Fruit fly (Drosophila melanogaster): Measurements from ENCODE around the gene CG15525.

The CG15525 gene

dm6 chr3R:30021559-30022451 is 24.3 kb upstream of the CG15525 start, which contains the start of gene Mgat2:
TSS of gene Mgat2 (minus strand) at chr3R:30022221.
- no peak; the same call in 1 of the 2 replicates for TF ChIP-seq CG32121 (GFP tag; IDR thresholded peaks at IDR 0.05)
- TF ChIP-seq CG13204 (GFP tag; optimal IDR thresholded peaks at IDR 0.05) = peak; percentile 98
- TF ChIP-seq CG17806 (tag; optimal IDR thresholded peaks at IDR 0.05) = peak; percentile 2
- peak; percentile 65; the same call in 1 of the 2 replicates for TF ChIP-seq Ets98B (GFP tag; IDR thresholded peaks at IDR 0.05)
- peak; percentile 47 for TF ChIP-seq CG12605 (GFP tag; IDR thresholded peaks at IDR 0.05)
- no peak for TF ChIP-seq CG15710 (tag; optimal IDR thresholded peaks at IDR 0.05)
- TF ChIP-seq gl (tag; optimal IDR thresholded peaks at IDR 0.05) = no peak
- peak; percentile 17 for TF ChIP-seq Snoo (tag; optimal IDR thresholded peaks at IDR 0.05)
- TF ChIP-seq Pif1B (GFP tag; optimal IDR thresholded peaks at IDR 0.05) = no peak
- TF ChIP-seq CG4496 (GFP tag; IDR thresholded peaks at IDR 0.05) = peak; percentile 61; the same call in 2 of the 3 replicates
- TF ChIP-seq CG8159 (tag; optimal IDR thresholded peaks at IDR 0.05) = no peak

- no peak for TF ChIP-seq CG10348 (GFP tag; IDR thresholded peaks at IDR 0.05)
- no peak for TF ChIP-seq EcR (GFP tag; optimal IDR thresholded peaks at IDR 0.05)
- TF ChIP-seq rn (GFP tag; IDR thresholded peaks at IDR 0.05) = 0 out of 2 replicates have a peak, but pooled peaks have one; percentile 21
- TF ChIP-seq D1 (tag; optimal IDR thresholded peaks at IDR 0.05) = no peak
- TF ChIP-seq Pif1B (GFP tag; optimal IDR thresholded peaks at IDR 0.05) = no peak
- peak; percentile 9 for TF ChIP-seq CG15710 (tag; optimal IDR thresholded peaks at IDR 0.05)
- no peak for TF ChIP-seq CG12605 (GFP tag; IDR thresholded peaks at IDR 0.05)
- TF ChIP-seq CG17806 (tag; optimal IDR thresholded peaks at IDR 0.05) = peak; percentile 8
- peak; percentile 20 for TF ChIP-seq CG9948 (tag; optimal IDR thresholded peaks at IDR 0.05)
- TF ChIP-seq CG14655 (GFP tag; optimal IDR thresholded peaks at IDR 0.05) = no peak
- no peak for TF ChIP-seq Pif1A (GFP tag; optimal IDR thresholded peaks at IDR 0.05)
- peak; percentile 37; the same call in 1 of the 3 replicates for TF ChIP-seq fd96Ca (GFP tag; IDR thresholded peaks at IDR 0.05)
- TF ChIP-seq CG8301 (tag; optimal IDR thresholded peaks at IDR 0.05) = peak; percentile 44
- TF ChIP-seq CG34367 (tag; optimal IDR thresholded peaks at IDR 0.05) = no peak
- TF ChIP-seq gl (tag; optimal IDR thresholded peaks at IDR 0.05) = no peak
- peak; percentile 57 for TF ChIP-seq Ets98B (GFP tag; IDR thresholded peaks at IDR 0.05)
- TF ChIP-seq CG4496 (GFP tag; IDR thresholded peaks at IDR 0.05) = peak; percentile 64; the same call in 2 of the 3 replicates
- TF ChIP-seq CG32121 (GFP tag; IDR thresholded peaks at IDR 0.05) = peak; percentile 73
- TF ChIP-seq CG8159 (tag; optimal IDR thresholded peaks at IDR 0.05) = peak; percentile 27
- no peak for TF ChIP-seq Snoo (tag; optimal IDR thresholded peaks at IDR 0.05)
- no peak for TF ChIP-seq CG13204 (GFP tag; optimal IDR thresholded peaks at IDR 0.05)
These were observed 23.5 kb upstream of the CG15525 start for dm6 chr3R:30021009-30021408.

- TF ChIP-seq rn (GFP tag; IDR thresholded peaks at IDR 0.05) (no peak), CG12605 (GFP tag; IDR thresholded peaks at IDR 0.05) (peak; percentile 44; the same call in 1 of the 2 replicates), D1 (tag; optimal IDR thresholded peaks at IDR 0.05) (no peak), Pif1B (GFP tag; optimal IDR thresholded peaks at IDR 0.05) (no peak), fd96Ca (GFP tag; IDR thresholded peaks at IDR 0.05) (no peak), CG8301 (tag; optimal IDR thresholded peaks at IDR 0.05) (peak; percentile 6), EcR (GFP tag; optimal IDR thresholded peaks at IDR 0.05) (no peak), CG10348 (GFP tag; IDR thresholded peaks at IDR 0.05) (no peak), Ets98B (GFP tag; IDR thresholded peaks at IDR 0.05) (peak; percentile 40; the same call in 1 of the 2 replicates), CG32121 (GFP tag; IDR thresholded peaks at IDR 0.05) (0 out of 2 replicates have a peak, but pooled peaks have one; percentile 24), CG17806 (tag; optimal IDR thresholded peaks at IDR 0.05) (peak; percentile 6), CG15710 (tag; optimal IDR thresholded peaks at IDR 0.05) (no peak), CG8159 (tag; optimal IDR thresholded peaks at IDR 0.05) (no peak), CG34367 (tag; optimal IDR thresholded peaks at IDR 0.05) (peak; percentile 7), Pif1A (GFP tag; optimal IDR thresholded peaks at IDR 0.05) (no peak), CG14655 (GFP tag; optimal IDR thresholded peaks at IDR 0.05) (no peak), CG9948 (tag; optimal IDR thresholded peaks at IDR 0.05) (no peak), Snoo (tag; optimal IDR thresholded peaks at IDR 0.05) (no peak), CG13204 (GFP tag; optimal IDR thresholded peaks at IDR 0.05) (peak; percentile 45), CG4496 (GFP tag; IDR thresholded peaks at IDR 0.05) (0 out of 3 replicates have a peak, but pooled peaks have one; percentile 36), gl (tag; optimal IDR thresholded peaks at IDR 0.05) (no peak)
These were observed 17.6 kb upstream of the CG15525 start, which contains the start of gene CG7920 for dm6 chr3R:30014977-30015514. TSS of gene CG7920 (minus strand) at chr3R:30015284.

dm6 chr3R:30014480-30014879 is 17.0 kb upstream of the CG15525 start:
- TF ChIP-seq rn (GFP tag; IDR thresholded peaks at IDR 0.05) (no peak), CG15710 (tag; optimal IDR thresholded peaks at IDR 0.05) (no peak), fd96Ca (GFP tag; IDR thresholded peaks at IDR 0.05) (no peak), gl (tag; optimal IDR thresholded peaks at IDR 0.05) (no peak), EcR (GFP tag; optimal IDR thresholded peaks at IDR 0.05) (no peak), CG17806 (tag; optimal IDR thresholded peaks at IDR 0.05) (no peak), CG10348 (GFP tag; IDR thresholded peaks at IDR 0.05) (no peak), Snoo (tag; optimal IDR thresholded peaks at IDR 0.05) (no peak), CG34367 (tag; optimal IDR thresholded peaks at IDR 0.05) (no peak), D1 (tag; optimal IDR thresholded peaks at IDR 0.05) (no peak), CG4496 (GFP tag; IDR thresholded peaks at IDR 0.05) (no peak), CG8159 (tag; optimal IDR thresholded peaks at IDR 0.05) (no peak), CG13204 (GFP tag; optimal IDR thresholded peaks at IDR 0.05) (no peak), CG8301 (tag; optimal IDR thresholded peaks at IDR 0.05) (no peak), CG14655 (GFP tag; optimal IDR thresholded peaks at IDR 0.05) (no peak), CG9948 (tag; optimal IDR thresholded peaks at IDR 0.05) (no peak), Pif1A (GFP tag; optimal IDR thresholded peaks at IDR 0.05) (no peak), Ets98B (GFP tag; IDR thresholded peaks at IDR 0.05) (no peak), CG32121 (GFP tag; IDR thresholded peaks at IDR 0.05) (no peak), CG12605 (GFP tag; IDR thresholded peaks at IDR 0.05) (no peak)

Data from whole organism, pupa.